Worm (Caenorhabditis elegans) whole organism, midembryonic: ENCODE results near the gene Y14H12B.1.

Source experiments
- T22C8.4 ChIP-seq: fragments of 200-800 bp; sonication (Bioruptor generic); IDR thresholded peaks from 2 replicates; pipeline ENCODE4 v1.3.6; 2022; ENCODE audit warnings: missing genetic modification characterization, missing compliant biosample characterization
- cog-1 ChIP-seq: sonication (generic microtip); optimal IDR thresholded peaks from 2 replicates; lab custom pipeline; 2016; ENCODE audit warnings: missing genetic modification characterization, missing compliant biosample characterization
- flt-1 ChIP-seq: fragments of 200-800 bp; sonication (Bioruptor generic); IDR thresholded peaks from 2 replicates; pipeline ENCODE4 v1.3.6; 2022; ENCODE audit warnings: missing genetic modification characterization, missing compliant biosample characterization
- klf-2 ChIP-seq: fragments of 200-800 bp; sonication (Bioruptor generic); conservative IDR thresholded peaks from 2 replicates; pipeline ENCODE4 v1.3.6; 2022; ENCODE audit warnings: missing genetic modification reagents, missing genetic modification characterization, missing compliant biosample characterization
- med-1 ChIP-seq: sonication (generic microtip); optimal IDR thresholded peaks from 2 replicates; lab custom pipeline; 2017; ENCODE audit warnings: missing genetic modification characterization, mild to moderate bottlenecking, missing compliant biosample characterization, antibody characterized with exemption, missing genetic modification reagents; ENCODE audit not compliant: insufficient read depth
- ref-1 ChIP-seq: fragments of 200-800 bp; sonication (Bioruptor generic); conservative IDR thresholded peaks from 2 replicates; pipeline ENCODE4 v1.3.6; 2022; ENCODE audit warnings: missing genetic modification reagents, missing genetic modification characterization, missing compliant biosample characterization
- tab-1 ChIP-seq: fragments of 200-800 bp; sonication (Bioruptor generic); IDR thresholded peaks from 2 replicates; pipeline ENCODE4 v1.3.6; 2022; ENCODE audit warnings: missing genetic modification characterization, missing compliant biosample characterization
- ztf-23 ChIP-seq: fragments of 200-800 bp; sonication (Bioruptor generic); IDR thresholded peaks from 2 replicates; pipeline ENCODE4 v1.3.6; 2022; ENCODE audit warnings: missing genetic modification reagents, missing genetic modification characterization, missing compliant biosample characterization
- ztf-29 ChIP-seq: fragments of 200-800 bp; sonication (Bioruptor generic); IDR thresholded peaks from 2 replicates; pipeline ENCODE4 v1.3.6; 2022; ENCODE audit warnings: missing genetic modification reagents, missing genetic modification characterization, missing compliant biosample characterization

Y14H12B.1 gene

DNA sequence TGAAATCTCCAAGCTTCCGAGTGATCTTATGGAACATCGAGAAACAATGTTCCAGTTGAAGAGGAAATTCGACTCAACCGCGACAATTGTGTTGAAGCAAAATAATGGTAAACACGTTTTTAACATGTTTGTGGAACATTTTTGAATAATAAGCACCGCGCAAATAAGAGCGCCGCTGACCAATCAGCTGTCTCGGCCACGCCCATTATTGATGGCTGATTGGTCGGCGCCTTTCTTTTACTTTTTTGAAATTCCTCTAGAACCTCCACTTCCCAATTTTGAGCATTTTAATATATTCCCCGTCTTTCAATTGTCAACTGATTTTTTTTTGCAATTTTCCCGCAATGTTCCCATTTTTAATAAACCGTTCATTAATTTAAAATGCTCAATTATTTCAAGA lies 26.1 kb upstream of the Y14H12B.1 start:
- TF ChIP-seq ztf-23 (GFP tag; lab: Robert Waterston, UW) = no peak
- TF ChIP-seq cog-1 (tag; lab: Kevin White, UChicago) = no peak

DNA sequence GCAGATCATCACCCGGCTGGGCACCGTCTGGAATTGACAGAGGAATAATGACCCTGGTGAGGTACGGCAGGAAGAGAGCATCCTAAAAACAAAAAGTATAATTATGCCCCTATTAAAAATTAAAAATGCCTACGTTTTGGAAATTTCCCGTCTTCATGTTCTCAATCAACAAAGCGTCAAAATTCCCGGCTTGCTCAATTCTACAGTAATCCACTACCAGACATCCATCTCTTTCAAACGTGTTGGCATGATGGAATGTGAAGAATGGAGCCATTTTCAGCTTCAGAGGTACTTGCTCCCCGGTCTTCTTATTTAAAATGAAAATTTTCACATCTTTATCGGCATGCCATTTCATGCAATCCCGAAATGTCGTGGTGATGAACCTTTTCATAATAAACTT lies 24.9 kb upstream of the Y14H12B.1 start:
- TF ChIP-seq med-1 (GFP tag; lab: Kevin White, UChicago) (no peak), ztf-23 (GFP tag; lab: Robert Waterston, UW) (no peak), ztf-29 (GFP tag; lab: Robert Waterston, UW) (no peak), T22C8.4 (GFP tag; lab: Robert Waterston, UW) (no peak), ref-1 (GFP tag; lab: Robert Waterston, UW) (no peak), flt-1 (GFP tag; lab: Robert Waterston, UW) (no peak), klf-2 (GFP tag; lab: Robert Waterston, UW) (no peak)

DNA sequence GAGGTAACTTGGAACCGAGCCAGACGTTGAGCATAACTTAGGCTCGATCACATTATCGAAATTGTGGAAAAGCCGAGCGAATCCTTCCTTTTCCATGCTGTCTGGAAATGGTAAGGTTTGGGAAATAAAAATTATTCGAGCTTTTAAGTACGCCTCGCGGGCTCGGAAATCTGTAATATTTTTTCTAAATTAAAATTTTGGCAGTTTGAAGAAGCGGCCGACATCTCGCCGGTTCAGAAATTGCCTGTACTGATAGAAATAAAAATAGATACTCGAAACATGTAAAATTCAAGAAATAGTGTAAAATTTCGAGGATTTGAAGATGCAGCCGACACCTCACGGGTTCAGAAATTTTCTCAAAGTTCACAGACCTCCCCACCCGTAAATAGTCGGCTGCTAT lies 23.5 kb upstream of the Y14H12B.1 start, which contains the start of gene bcmo-2:
Gene bcmo-2, minus strand, starts transcription at position 101 of the 400 bp plus-strand sequence.
- no peak for TF ChIP-seq ztf-29 (GFP tag; lab: Robert Waterston, UW)
- TF ChIP-seq flt-1 (GFP tag; lab: Robert Waterston, UW) = no peak
- no peak for TF ChIP-seq cog-1 (tag; lab: Kevin White, UChicago)
- no peak for TF ChIP-seq T22C8.4 (GFP tag; lab: Robert Waterston, UW)
- no peak for TF ChIP-seq ztf-23 (GFP tag; lab: Robert Waterston, UW)
- TF ChIP-seq med-1 (GFP tag; lab: Kevin White, UChicago) = no peak
- TF ChIP-seq ref-1 (GFP tag; lab: Robert Waterston, UW) = no peak
- TF ChIP-seq tab-1 (GFP tag; lab: Robert Waterston, UW) = no peak
- TF ChIP-seq klf-2 (GFP tag; lab: Robert Waterston, UW) = no peak

DNA sequence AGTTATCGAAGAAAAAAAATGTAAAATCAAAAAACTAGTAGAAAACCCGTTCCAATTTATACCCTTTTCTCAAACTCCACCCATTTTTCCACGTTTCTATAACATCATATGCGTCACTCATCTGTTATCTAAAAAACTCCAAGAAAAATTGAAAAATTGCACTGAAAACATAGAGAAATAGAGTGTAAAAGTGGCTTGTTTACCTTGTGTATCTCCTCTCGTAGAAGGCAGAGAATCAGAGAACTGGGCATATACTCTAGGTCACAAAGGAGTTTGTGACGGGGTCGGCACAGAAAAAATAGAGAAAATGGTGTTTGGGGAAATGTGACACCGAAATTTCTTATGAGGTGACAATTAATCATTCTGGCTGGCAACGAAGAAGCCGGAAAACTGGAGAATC lies 23.0 kb upstream of the Y14H12B.1 start:
- TF ChIP-seq flt-1 (GFP tag; lab: Robert Waterston, UW) = no peak
- TF ChIP-seq T22C8.4 (GFP tag; lab: Robert Waterston, UW) = no peak
- TF ChIP-seq ref-1 (GFP tag; lab: Robert Waterston, UW) = no peak
- no peak for TF ChIP-seq ztf-29 (GFP tag; lab: Robert Waterston, UW)
- TF ChIP-seq med-1 (GFP tag; lab: Kevin White, UChicago) = no peak
- TF ChIP-seq cog-1 (tag; lab: Kevin White, UChicago) = no peak
- no peak for TF ChIP-seq klf-2 (GFP tag; lab: Robert Waterston, UW)
- TF ChIP-seq tab-1 (GFP tag; lab: Robert Waterston, UW) = no peak
- TF ChIP-seq ztf-23 (GFP tag; lab: Robert Waterston, UW) = no peak

DNA sequence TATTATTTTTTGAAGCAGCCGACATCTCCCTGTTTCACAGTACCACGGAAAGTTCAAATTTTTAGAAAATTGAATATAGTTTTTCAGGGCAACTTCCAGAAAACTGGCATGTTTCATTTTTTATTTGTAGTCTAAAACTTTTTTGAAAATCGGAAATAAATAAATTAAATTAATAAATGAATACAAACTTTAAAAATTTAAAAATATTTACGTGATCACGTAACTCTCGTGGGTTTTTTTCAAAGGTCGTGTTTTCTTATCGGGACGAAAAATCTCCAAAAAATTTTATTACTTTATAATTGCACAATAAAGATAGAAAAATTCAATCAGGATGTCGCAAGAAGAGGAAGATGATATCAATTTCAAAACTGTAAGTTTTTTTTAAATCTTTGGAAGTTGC lies 22.5 kb upstream of the Y14H12B.1 start, which contains the start of gene F53C3.1:
Gene F53C3.1, plus strand, starts transcription at position 301 of the 400 bp plus-strand sequence.
- no peak for TF ChIP-seq ztf-23 (GFP tag; lab: Robert Waterston, UW)

DNA sequence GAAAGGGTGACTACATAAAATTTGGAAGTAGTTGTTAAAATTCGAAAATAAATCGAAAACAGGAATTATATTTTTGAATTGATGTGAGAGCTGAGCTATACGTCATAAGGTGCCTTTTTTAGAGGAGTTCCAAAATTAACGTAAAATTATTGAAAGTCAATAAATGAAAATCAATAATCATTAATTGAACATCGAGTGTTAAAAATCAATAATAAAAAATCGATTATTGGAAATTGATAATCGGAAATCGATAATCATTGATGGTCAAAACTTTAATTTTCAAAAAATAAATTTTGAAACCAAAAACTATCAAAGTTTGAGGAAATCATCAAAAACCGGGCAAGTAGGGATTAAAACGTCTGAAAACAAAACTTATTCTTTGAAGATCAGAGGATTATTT lies 20.6 kb upstream of the Y14H12B.1 start:
- TF ChIP-seq T22C8.4 (GFP tag; lab: Robert Waterston, UW) (peak; percentile 33; the same call in 1 of the 2 replicates), cog-1 (tag; lab: Kevin White, UChicago) (no peak)

DNA sequence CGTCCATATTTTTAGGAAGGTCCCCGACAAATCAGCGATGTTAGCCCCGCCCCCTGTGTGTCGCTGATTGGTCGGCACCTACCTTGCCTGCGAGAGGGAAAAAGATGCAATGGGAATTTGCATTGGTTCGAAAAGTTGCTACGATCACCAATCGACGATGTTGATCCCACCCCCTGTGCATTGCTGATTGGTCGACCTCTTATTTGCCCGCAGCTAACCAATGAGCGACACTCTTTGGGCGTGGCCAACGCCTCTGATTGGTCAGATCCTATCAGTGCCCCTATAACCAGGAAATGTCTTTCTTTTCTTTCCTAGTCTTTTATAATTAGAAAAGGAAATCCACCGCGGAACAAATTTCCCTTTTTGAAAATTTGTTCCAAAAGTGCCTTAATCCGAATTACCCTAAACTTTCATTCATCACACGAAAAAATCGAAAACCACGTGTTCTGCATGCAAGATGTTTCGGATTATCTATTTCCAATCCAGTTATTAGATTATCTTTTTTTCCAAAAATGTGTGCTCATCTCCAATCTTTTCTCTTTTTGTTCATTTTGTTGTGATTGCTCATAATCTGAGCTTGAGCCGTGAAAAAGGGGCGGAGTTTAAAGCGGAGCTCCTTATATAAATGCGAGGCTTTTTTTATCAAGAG lies 16.1 kb upstream of the Y14H12B.1 start:
- TF ChIP-seq ztf-29 (GFP tag; lab: Robert Waterston, UW) = no peak
- no peak for TF ChIP-seq ref-1 (GFP tag; lab: Robert Waterston, UW)
- TF ChIP-seq tab-1 (GFP tag; lab: Robert Waterston, UW) = no peak
- TF ChIP-seq ztf-23 (GFP tag; lab: Robert Waterston, UW) = no peak
- no peak for TF ChIP-seq klf-2 (GFP tag; lab: Robert Waterston, UW)
- no peak for TF ChIP-seq med-1 (GFP tag; lab: Kevin White, UChicago)
- TF ChIP-seq T22C8.4 (GFP tag; lab: Robert Waterston, UW) = no peak
- no peak for TF ChIP-seq cog-1 (tag; lab: Kevin White, UChicago)
- TF ChIP-seq flt-1 (GFP tag; lab: Robert Waterston, UW) = no peak

DNA sequence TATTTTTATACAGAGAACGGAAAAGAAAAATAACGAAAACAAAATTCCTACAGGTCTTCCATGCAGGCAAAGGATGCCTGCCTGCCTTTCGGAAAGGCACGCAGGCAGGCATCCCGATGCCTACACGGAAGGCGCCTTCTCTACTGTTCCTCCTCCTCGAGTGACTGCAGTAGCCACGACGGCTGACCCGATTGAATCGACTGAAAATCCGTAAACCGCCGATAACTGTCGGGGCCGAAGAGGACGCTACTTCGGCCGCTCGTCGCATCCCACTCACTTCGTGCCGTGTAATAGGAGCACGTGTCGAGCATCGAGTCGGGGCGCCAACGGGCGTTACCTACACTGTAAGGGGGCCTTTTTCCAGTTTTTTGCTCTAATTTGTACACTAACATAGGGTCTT lies 13.6 kb upstream of the Y14H12B.1 start:
- no peak for TF ChIP-seq ztf-29 (GFP tag; lab: Robert Waterston, UW)

DNA sequence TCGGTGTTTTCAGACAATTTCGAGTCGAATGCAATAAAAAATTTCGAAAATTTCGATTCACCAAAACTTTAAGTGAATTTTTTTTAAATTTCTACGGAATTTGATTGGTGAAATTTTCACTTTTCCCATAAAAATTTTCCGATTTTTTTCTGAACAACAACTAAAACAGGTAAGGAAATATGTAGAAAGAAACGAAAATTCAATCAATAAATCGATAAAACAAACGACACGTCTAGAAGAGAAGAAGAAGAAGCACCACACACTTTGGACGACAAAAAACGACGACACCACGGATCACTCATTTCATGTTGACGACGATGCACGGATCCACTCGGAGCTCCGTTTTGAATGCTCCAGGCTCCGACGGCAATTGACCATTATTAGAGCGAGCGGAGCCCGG lies 11.6 kb upstream of the Y14H12B.1 start:
- no peak for TF ChIP-seq flt-1 (GFP tag; lab: Robert Waterston, UW)
- no peak for TF ChIP-seq ztf-23 (GFP tag; lab: Robert Waterston, UW)
- no peak for TF ChIP-seq med-1 (GFP tag; lab: Kevin White, UChicago)
- TF ChIP-seq tab-1 (GFP tag; lab: Robert Waterston, UW) = no peak
- TF ChIP-seq ztf-29 (GFP tag; lab: Robert Waterston, UW) = no peak
- no peak for TF ChIP-seq cog-1 (tag; lab: Kevin White, UChicago)
- TF ChIP-seq klf-2 (GFP tag; lab: Robert Waterston, UW) = no peak
- TF ChIP-seq ref-1 (GFP tag; lab: Robert Waterston, UW) = no peak
- TF ChIP-seq T22C8.4 (GFP tag; lab: Robert Waterston, UW) = no peak

DNA sequence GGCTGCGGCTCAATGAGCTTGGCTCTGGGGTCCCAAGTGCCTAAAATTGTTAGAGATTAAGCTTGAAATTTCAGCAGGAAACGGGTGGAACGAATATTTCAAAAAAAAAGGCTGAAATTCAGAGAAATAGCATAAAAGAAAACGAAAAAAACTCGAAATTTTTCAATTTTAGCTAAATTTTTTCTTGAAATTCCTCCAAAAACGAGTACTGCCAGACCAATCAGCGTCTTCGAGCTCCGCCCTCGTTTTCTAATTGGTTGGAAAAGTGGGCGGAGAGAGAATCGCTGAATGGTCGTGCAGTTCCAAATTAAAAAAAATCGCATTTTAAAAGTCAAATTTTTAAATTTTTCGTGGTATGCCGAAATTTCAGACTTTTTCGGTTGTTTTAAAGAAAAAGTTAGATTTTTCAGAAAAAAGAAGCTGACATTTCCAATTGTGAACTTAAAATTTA lies 6.3 kb upstream of the Y14H12B.1 start, which contains the start of gene plpp-1.1:
Gene plpp-1.1, minus strand, starts transcription at position 51 of the 451 bp plus-strand sequence.
- TF ChIP-seq tab-1 (GFP tag; lab: Robert Waterston, UW) = no peak
- no peak for TF ChIP-seq ztf-23 (GFP tag; lab: Robert Waterston, UW)
- TF ChIP-seq cog-1 (tag; lab: Kevin White, UChicago) = no peak
- no peak for TF ChIP-seq T22C8.4 (GFP tag; lab: Robert Waterston, UW)
- no peak for TF ChIP-seq klf-2 (GFP tag; lab: Robert Waterston, UW)
- no peak for TF ChIP-seq ztf-29 (GFP tag; lab: Robert Waterston, UW)
- no peak for TF ChIP-seq ref-1 (GFP tag; lab: Robert Waterston, UW)
- no peak for TF ChIP-seq flt-1 (GFP tag; lab: Robert Waterston, UW)
- TF ChIP-seq med-1 (GFP tag; lab: Kevin White, UChicago) = no peak
